Fruit fly (Drosophila melanogaster) whole organism, wandering third instar larva: ENCODE measurements around the gene CG31287.

Experiments
- HLH106 ChIP-seq: fragments of 200-800 bp; optimal IDR thresholded peaks from 3 replicates; lab custom pipeline; 2019; ENCODE audit warnings: missing biosample characterization, mild to moderate bottlenecking, missing genetic modification characterization, moderate library complexity
- Sp1 ChIP-seq: fragments of 200-800 bp; sonication (Bioruptor generic); optimal IDR thresholded peaks from 3 replicates; lab custom pipeline; 2019; ENCODE audit warnings: missing biosample characterization, mild to moderate bottlenecking, missing genetic modification characterization, moderate library complexity
- psq ChIP-seq: fragments of 200-800 bp; sonication (Bioruptor generic); optimal IDR thresholded peaks from 3 replicates; lab custom pipeline; 2017; ENCODE audit warnings: missing biosample characterization, mild to moderate bottlenecking, missing genetic modification characterization, moderate library complexity
- usp ChIP-seq: fragments of >200 bp; optimal IDR thresholded peaks from 2 replicates; lab custom pipeline; 2017; ENCODE audit warnings: missing biosample characterization, missing genetic modification characterization
- woc ChIP-seq: sonication (Bioruptor generic); optimal IDR thresholded peaks from 2 replicates; lab custom pipeline; 2016; ENCODE audit warnings: missing biosample characterization, mild to moderate bottlenecking, missing genetic modification characterization

dm6 chr3R:16203025-16203421, at the start of gene CG31287, which contains the start of gene CG6126:
- TF ChIP-seq Sp1 (GFP tag; lab: Kevin White, UChicago) (no peak), usp (no peak), HLH106 (no peak), psq (GFP tag; lab: Kevin White, UChicago) (no peak), woc (GFP tag; lab: Kevin White, UChicago) (no peak)
